Fruit fly (Drosophila melanogaster) Kc167 (cell line): ENCODE data around the gene brwl.

ENCODE experiments used
- Myc ChIP-seq: fragments of >200 bp; optimal IDR thresholded peaks from 2 replicates; lab custom pipeline; 2017; ENCODE audit warnings: missing external identifiers
- Sin3A ChIP-seq: fragments of >200 bp; optimal IDR thresholded peaks from 2 replicates; lab custom pipeline; 2018; ENCODE audit warnings: missing external identifiers
- h ChIP-seq: fragments of >200 bp; optimal IDR thresholded peaks from 3 replicates; lab custom pipeline; 2018; ENCODE audit warnings: missing external identifiers
- insv ChIP-seq: fragments of >200 bp; optimal IDR thresholded peaks from 3 replicates; lab custom pipeline; 2018; ENCODE audit warnings: missing external identifiers
- psq ChIP-seq: fragments of >200 bp; optimal IDR thresholded peaks from 2 replicates; lab custom pipeline; 2017; ENCODE audit warnings: missing external identifiers
- ttk ChIP-seq: sonication (Bioruptor generic); optimal IDR thresholded peaks from 2 replicates; lab custom pipeline; 2017; ENCODE audit warnings: missing external identifiers

The brwl gene

DNA sequence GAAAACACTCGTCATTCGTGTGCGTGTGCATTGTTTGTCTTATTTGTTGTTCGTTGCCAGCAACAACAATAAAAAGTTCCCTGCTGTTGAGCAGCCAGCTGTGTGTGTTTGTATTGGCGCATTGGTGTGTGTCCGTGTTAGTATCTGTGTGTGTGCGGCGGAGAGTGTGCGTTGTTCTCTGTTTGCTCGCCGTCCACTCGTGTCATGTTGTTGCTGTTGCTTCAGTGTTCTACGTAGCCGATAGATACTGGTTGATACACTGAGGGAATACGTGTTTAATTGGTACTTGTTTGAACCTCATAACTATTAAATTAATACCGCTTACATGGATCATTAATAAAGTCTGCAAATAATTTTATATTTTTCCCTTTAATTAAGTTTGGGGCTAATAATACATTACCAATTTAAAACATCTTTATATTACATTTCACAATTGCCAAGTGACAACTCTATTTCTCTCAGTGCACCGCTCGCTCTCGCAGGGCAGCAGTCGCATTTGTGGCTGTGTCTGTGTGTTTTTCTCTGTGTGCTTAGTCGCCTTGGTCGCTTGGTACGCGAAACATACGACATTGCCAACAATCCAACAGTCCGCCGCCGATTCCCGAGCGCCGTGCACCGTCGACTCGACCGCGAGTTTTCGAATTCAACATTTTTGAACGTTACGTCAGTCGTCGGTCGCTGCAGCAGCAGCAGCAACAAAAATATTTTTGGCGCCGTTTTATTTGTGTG is at the start of gene brwl:
brwl (plus strand) TSS at position 531 of the 729 bp plus-strand sequence.
- TF ChIP-seq h (lab: Kevin White, UChicago) (no peak), Myc (lab: Kevin White, UChicago) (no peak), Sin3A (lab: Kevin White, UChicago) (no peak), ttk (lab: Kevin White, UChicago) (no peak), psq (lab: Kevin White, UChicago) (no peak), insv (lab: Kevin White, UChicago) (no peak)

DNA sequence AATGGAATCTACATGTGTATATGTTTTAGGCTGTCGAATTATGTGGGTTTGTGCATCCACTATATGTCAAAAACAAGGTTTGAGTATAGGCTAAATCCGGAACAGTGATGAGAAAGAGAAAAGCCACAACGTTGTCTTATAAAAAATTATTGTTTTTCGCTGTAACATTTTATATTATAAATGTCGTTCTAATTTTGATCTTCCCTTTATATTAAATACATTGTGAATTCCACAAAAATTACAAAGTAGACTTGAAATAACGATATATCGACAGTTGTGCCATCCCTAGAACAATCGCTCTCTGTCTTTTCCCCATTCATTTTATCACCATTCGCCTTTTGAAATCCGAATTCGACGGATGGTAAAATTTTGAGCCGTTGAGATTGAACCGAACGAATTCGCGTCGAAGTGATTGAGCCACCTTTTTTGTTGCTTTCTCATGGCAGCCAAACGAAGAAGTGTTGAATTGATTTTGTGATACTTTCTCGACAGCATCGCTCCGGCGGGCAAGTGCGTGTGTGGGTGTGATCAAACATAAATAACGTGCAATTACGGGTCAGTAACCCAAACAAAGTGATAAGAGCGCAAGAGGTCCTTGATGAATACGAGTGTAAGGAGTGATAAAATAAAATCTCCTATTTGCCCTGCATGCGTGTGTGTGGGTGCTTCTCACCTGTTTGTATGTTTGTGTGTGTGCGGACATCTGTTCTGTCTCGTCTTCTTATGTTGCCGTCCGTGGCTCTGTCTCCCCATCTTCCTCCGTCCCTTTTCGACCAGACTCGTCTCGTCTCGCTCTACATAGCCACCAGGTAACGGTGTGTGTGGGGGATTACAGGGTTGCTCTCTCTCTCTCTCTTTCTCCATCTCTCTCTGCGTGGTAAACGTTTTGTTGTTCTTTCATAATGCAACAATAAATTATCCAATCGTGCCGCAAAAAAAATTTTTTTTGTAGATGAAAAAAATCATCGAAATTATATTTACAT is 47.5 kb upstream of the brwl start, which contains the start of gene Oatp30B:
Oatp30B (plus strand) TSS at position 325 of the 983 bp plus-strand sequence.
- TF ChIP-seq h (lab: Kevin White, UChicago): no peak
- TF ChIP-seq Myc (lab: Kevin White, UChicago): no peak
- TF ChIP-seq psq (lab: Kevin White, UChicago): no peak

DNA sequence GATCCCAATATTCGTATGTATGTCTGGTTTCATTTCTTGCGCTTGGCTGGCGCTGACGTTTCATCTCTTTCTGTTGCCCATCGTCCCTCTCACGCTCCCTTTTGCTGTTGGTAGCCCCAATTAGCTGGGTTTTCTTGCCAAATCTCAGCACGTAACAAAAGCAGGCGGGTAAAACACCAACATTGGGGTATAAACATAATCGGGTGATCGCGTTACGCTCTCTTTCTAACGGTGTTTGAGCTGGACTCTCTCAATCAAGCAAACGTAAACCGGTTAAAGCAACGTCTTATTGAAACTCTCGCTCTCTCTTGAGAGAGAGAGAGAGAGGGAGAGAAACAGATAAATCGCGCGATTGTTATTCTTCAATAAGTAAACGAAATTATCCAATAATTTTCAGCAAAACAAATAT is 45.9 kb upstream of the brwl start:
- TF ChIP-seq insv (lab: Kevin White, UChicago): no peak
- no peak for TF ChIP-seq psq (lab: Kevin White, UChicago)
- no peak for TF ChIP-seq Myc (lab: Kevin White, UChicago)
- TF ChIP-seq ttk (lab: Kevin White, UChicago): no peak
- no peak for TF ChIP-seq Sin3A (lab: Kevin White, UChicago)
- TF ChIP-seq h (lab: Kevin White, UChicago): no peak

DNA sequence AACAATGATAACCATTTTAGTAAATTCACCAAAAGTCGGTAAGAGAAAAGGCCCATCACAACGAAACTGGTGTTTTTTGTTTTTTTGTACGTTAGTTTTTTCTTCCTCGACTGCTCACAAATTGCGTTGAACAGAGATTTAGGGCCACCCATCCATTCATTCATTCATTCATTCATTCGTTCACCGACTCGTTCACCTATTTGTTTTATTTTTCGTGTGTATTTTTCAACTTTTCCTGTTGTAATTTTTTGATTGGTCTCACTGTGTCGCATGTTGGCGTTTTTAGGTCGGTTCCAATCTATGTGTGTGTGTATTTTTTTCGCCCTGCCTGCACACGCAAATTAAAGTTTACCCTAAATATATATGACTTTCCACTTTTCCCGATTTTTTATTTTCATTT is 43.8 kb upstream of the brwl start:
- no peak for TF ChIP-seq Myc (lab: Kevin White, UChicago)

DNA sequence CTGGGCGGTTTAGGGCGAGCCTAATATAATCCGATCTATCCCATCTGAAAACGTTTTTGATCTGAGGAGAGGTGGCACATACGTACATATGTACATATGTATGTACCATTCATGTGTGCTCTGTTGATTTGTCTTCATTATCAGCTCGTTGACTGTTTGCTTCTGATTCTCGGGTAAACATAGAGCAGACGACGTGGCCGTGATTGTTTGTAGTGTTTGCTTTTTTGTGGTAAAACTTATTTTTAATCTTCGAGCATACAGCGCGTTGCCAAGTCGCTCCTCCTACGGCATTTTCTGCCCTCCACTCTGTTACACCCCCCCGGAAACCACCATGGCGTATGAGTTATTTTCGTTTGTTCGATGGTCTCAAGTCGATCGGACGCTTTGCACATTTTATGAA is 43.0 kb upstream of the brwl start:
- TF ChIP-seq Sin3A (lab: Kevin White, UChicago): no peak
- TF ChIP-seq h (lab: Kevin White, UChicago): no peak
- no peak for TF ChIP-seq ttk (lab: Kevin White, UChicago)

DNA sequence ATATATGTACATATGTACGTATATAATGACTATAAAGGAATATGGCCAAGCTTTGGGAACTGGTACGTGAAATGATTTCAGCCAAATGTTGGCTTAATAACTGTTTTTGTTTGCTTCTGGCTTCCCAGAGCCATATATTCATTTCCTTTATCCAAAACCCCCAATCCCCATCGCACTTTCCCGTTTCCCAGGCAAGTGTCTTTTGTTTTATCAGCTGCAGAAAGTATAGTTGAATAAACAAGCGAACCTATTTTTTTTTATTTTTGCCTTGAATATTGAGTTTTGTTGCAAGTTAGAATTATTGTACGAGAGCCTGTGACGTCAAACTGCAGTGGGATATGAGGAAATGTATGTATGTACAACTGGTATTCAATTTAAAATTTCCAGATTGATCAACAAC is 42.2 kb upstream of the brwl start:
- TF ChIP-seq insv (lab: Kevin White, UChicago) (no peak), Sin3A (lab: Kevin White, UChicago) (no peak), ttk (lab: Kevin White, UChicago) (no peak), psq (lab: Kevin White, UChicago) (no peak)

DNA sequence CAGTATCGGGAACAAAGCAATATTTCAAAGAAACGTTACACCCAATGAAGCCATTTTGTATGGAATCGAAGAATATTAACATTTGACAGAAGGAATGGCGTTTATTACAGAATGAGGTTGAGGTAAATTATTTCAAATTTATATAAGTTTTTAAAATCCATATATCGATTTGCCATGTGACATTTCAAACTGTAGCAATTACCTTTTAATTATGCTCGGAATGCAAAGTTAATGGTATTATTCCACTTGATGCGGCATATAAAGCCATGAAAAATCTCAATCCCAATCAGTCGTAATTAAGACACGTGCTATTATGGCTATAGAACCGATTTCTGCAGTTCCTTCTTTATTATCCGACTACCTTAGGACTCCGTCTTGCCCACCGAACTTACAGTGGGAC is 40.5 kb upstream of the brwl start, which contains the start of gene CG31883:
CG31883 (plus strand) TSS at position 301 of the 400 bp plus-strand sequence.
- TF ChIP-seq Sin3A (lab: Kevin White, UChicago): no peak
- no peak for TF ChIP-seq ttk (lab: Kevin White, UChicago)
- TF ChIP-seq psq (lab: Kevin White, UChicago): no peak
- TF ChIP-seq h (lab: Kevin White, UChicago): no peak
- TF ChIP-seq insv (lab: Kevin White, UChicago): no peak
- TF ChIP-seq Myc (lab: Kevin White, UChicago): no peak

DNA sequence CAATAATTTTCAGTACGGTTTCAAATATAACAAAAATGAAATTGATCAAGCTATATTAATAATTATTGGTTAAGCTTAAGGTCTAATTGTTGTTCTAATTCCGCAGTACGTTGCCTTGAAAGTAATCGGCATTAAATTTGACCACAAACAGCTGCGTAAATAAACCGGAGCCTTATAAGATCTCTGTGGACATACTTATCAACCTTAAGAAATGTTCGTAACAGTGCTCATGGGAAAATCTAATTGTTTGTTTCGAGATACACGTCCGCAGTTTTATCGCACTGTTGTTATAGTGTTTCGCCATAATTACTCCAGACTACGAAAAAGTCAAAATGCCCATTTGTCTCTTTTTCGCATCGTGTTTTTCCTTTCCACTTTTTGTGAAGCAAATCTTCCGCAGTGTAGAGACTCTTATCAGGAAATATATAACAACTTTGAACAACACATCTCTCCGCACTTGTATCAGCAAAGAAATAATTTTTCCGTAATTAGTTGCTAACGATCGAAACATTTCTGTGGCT is 38.8 kb upstream of the brwl start:
- TF ChIP-seq insv (lab: Kevin White, UChicago) (no peak), h (lab: Kevin White, UChicago) (no peak), Sin3A (lab: Kevin White, UChicago) (no peak), Myc (lab: Kevin White, UChicago) (no peak), ttk (lab: Kevin White, UChicago) (no peak), psq (lab: Kevin White, UChicago) (no peak)

DNA sequence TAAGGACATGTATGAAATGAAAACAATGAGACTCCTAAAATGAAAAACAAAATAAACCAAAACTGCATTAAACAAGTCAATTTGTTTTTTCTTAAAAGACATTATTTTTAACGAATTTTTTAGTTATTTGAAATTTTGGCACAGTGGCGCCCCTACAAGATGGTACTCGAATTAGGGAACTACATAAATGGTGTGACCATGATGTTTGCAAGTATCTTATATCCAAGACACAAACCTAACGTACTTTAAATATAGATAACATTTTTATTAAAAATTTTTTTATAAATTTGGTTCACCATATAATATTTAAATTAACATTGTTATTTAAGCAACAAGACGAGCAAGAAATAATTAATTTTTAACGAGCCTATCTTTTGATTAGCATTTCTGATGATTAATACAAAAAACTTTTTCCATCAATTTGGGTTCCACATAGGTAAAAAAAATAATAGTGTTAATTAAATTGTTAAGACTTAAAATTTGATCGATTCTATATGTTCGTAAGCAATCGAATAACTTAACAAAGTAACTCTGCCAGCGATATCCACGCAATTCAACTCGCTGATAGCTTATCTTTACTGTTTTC is 28.6 kb upstream of the brwl start, which contains the start of gene CG17855:
CG17855 (plus strand) TSS at position 536 of the 586 bp plus-strand sequence.
- no peak for TF ChIP-seq psq (lab: Kevin White, UChicago)
- TF ChIP-seq insv (lab: Kevin White, UChicago): no peak
- TF ChIP-seq Sin3A (lab: Kevin White, UChicago): no peak
- TF ChIP-seq ttk (lab: Kevin White, UChicago): no peak
- no peak for TF ChIP-seq h (lab: Kevin White, UChicago)
- TF ChIP-seq Myc (lab: Kevin White, UChicago): no peak

DNA sequence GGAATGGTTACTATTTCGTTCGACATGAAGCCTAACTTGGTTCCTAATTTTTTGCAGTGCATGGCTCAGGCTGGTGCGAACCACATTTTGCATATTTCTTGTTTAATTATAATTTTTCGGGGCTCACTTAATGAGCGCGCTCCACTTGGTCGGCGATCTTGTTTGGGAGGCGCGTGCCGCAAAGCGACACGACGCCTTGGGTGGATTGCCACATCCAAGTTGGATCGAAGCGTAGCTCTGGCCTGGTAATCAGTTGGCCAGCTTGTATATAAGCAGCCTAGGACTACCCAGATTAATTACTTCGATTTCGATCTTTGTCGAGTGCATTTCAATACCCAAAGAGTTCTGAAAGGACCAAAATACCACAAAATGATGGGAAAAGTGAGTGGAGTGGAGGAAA is 26.1 kb upstream of the brwl start, which contains the start of gene Cpr30B:
Cpr30B (plus strand) TSS at position 301 of the 400 bp plus-strand sequence.
- no peak for TF ChIP-seq ttk (lab: Kevin White, UChicago)
- no peak for TF ChIP-seq Sin3A (lab: Kevin White, UChicago)
- no peak for TF ChIP-seq h (lab: Kevin White, UChicago)
- TF ChIP-seq psq (lab: Kevin White, UChicago): no peak
- no peak for TF ChIP-seq insv (lab: Kevin White, UChicago)
- TF ChIP-seq Myc (lab: Kevin White, UChicago): no peak

DNA sequence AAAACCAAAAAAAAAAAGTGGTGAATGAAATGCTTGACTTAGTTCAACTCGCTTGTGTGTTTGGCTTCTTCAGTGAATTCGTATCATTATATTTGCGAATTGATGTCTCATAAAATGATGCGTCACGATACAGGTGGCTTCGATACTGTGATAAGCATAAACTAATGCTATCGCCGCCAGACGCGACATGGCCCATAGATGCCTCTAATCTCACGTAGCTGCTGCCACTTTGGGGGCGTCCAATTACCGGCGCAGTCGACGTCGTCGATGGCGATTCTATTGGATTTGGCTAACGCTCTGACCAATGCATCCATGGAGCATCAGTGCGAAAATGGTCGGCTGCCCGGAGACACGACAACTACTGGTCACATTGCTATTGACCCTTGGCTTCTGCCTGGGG is 24.8 kb upstream of the brwl start, which contains the start of gene CG13113:
CG13113 (plus strand) TSS at position 301 of the 400 bp plus-strand sequence.
- TF ChIP-seq Myc (lab: Kevin White, UChicago): no peak
- TF ChIP-seq insv (lab: Kevin White, UChicago): no peak
- no peak for TF ChIP-seq h (lab: Kevin White, UChicago)
- no peak for TF ChIP-seq ttk (lab: Kevin White, UChicago)
- TF ChIP-seq psq (lab: Kevin White, UChicago): no peak
- no peak for TF ChIP-seq Sin3A (lab: Kevin White, UChicago)
